Worm (Caenorhabditis elegans) whole organism, L3 larva: ENCODE results near the gene F58F9.6.

ENCODE experiments used
- ZK546.5 ChIP-seq: sonication (generic microtip); optimal IDR thresholded peaks from 2 replicates; lab custom pipeline; 2017; ENCODE audit warnings: missing biosample characterization, missing genetic modification characterization
- ceh-82 ChIP-seq: fragments of 150-350 bp; optimal IDR thresholded peaks from 2 replicates; lab custom pipeline; 2014; ENCODE audit warnings: missing biosample characterization, missing genetic modification characterization
- egl-27 ChIP-seq: sonication (generic microtip); optimal IDR thresholded peaks from 4 replicates; lab custom pipeline; 2017; ENCODE audit warnings: missing biosample characterization, missing genetic modification reagents, missing genetic modification characterization
- elt-2 ChIP-seq: sonication (generic microtip); optimal IDR thresholded peaks from 2 replicates; lab custom pipeline; 2016; ENCODE audit warnings: missing genetic modification reagents, mild to moderate bottlenecking, missing genetic modification characterization, missing compliant biosample characterization
- elt-3 ChIP-seq, 3 experiments: fragments of 150-350 bp in 1 of 3; sonication (generic microtip) in 2 of 3; optimal IDR thresholded peaks; 2 replicates in 2 of 3; 4 replicates in 1 of 3; lab custom pipeline; 2014 to 2017; ENCODE audit warnings: missing biosample characterization in 3 of 3, missing genetic modification characterization in 3 of 3
- fos-1 ChIP-seq: fragments of 150-350 bp; optimal IDR thresholded peaks from 2 replicates; lab custom pipeline; 2014; ENCODE audit warnings: missing biosample characterization, missing genetic modification characterization
- lin-15B ChIP-seq: fragments of 150-350 bp; optimal IDR thresholded peaks from 2 replicates; lab custom pipeline; 2014; ENCODE audit warnings: missing biosample characterization, missing genetic modification characterization
- mml-1 ChIP-seq: fragments of 150-350 bp; sonication (generic microtip); optimal IDR thresholded peaks from 3 replicates; lab custom pipeline; 2014; ENCODE audit warnings: missing biosample characterization, missing genetic modification characterization
- nhr-12 ChIP-seq: fragments of 150-350 bp; optimal IDR thresholded peaks from 2 replicates; lab custom pipeline; 2014; ENCODE audit warnings: missing biosample characterization, missing genetic modification characterization
- nhr-43 ChIP-seq: sonication (generic microtip); optimal IDR thresholded peaks from 2 replicates; lab custom pipeline; 2016; ENCODE audit warnings: mild to moderate bottlenecking, missing genetic modification characterization, missing compliant biosample characterization; ENCODE audit not compliant: poor library complexity, severe bottlenecking

- no peak for TF ChIP-seq egl-27 (tag; lab: Kevin White, UChicago)
- TF ChIP-seq ZK546.5 = no peak
- TF ChIP-seq fos-1 (tag; lab: Kevin White, UChicago) = no peak
- TF ChIP-seq mml-1 (tag; lab: Kevin White, UChicago) = no peak
- TF ChIP-seq ceh-82 = no peak
- no peak for TF ChIP-seq elt-2
- no peak for TF ChIP-seq nhr-12 (tag; lab: Kevin White, UChicago)
- TF ChIP-seq elt-3 (tag; optimal IDR thresholded peaks at IDR 0.05; lab: Kevin White, UChicago) = no peak
- no peak for TF ChIP-seq lin-15B (tag; lab: Kevin White, UChicago)
- TF ChIP-seq nhr-43 (tag; lab: Kevin White, UChicago) = no peak
These were observed 37.2 kb downstream of the F58F9.6 start for ce11 chrIV:6200249-6200648.
